Fruit fly (Drosophila melanogaster) whole organism, embryonic: ENCODE data around the gene Prp3.

ENCODE experiments used
- Adf1 ChIP-seq: fragments of 200-800 bp; sonication (Bioruptor generic); IDR thresholded peaks from 2 replicates; pipeline ENCODE4 v1.3.6; 2022; ENCODE audit warnings: missing biosample characterization, missing genetic modification characterization
- Antp ChIP-seq: fragments of 200-800 bp; sonication (Bioruptor generic); optimal IDR thresholded peaks from 3 replicates; lab custom pipeline; 2016; ENCODE audit warnings: missing biosample characterization, missing genetic modification characterization
- Atf-2 ChIP-seq: fragments of 200-800 bp; sonication (Bioruptor generic); optimal IDR thresholded peaks from 2 replicates; lab custom pipeline; 2016; ENCODE audit warnings: missing biosample characterization, missing genetic modification characterization
- BtbVII ChIP-seq: fragments of 200-800 bp; sonication (Bioruptor generic); optimal IDR thresholded peaks from 3 replicates; lab custom pipeline; 2017; ENCODE audit warnings: missing biosample characterization, mild to moderate bottlenecking, missing genetic modification characterization
- CG10431 ChIP-seq: fragments of 200-800 bp; sonication (Bioruptor generic); optimal IDR thresholded peaks from 3 replicates; lab custom pipeline; 2018; ENCODE audit warnings: missing biosample characterization, mild to moderate bottlenecking, missing genetic modification characterization
- CG10543 ChIP-seq: fragments of 200-800 bp; sonication (Bioruptor generic); optimal IDR thresholded peaks from 3 replicates; lab custom pipeline; 2017; ENCODE audit warnings: missing biosample characterization, mild to moderate bottlenecking, missing genetic modification characterization, moderate library complexity
- CG11247 ChIP-seq: fragments of 200-800 bp; sonication (Bioruptor generic); IDR thresholded peaks from 2 replicates; pipeline ENCODE4 v1.3.6; 2022; ENCODE audit warnings: missing biosample characterization, missing genetic modification characterization
- CG1233 ChIP-seq: fragments of 200-800 bp; sonication (Bioruptor generic); optimal IDR thresholded peaks from 4 replicates; lab custom pipeline; 2018; ENCODE audit warnings: missing biosample characterization, mild to moderate bottlenecking, missing genetic modification characterization
- CG13296 ChIP-seq: fragments of 200-800 bp; sonication (Bioruptor generic); optimal IDR thresholded peaks from 3 replicates; lab custom pipeline; 2018; ENCODE audit warnings: missing biosample characterization, mild to moderate bottlenecking, missing genetic modification characterization
- CG15073 ChIP-seq: fragments of 200-800 bp; sonication (Bioruptor generic); optimal IDR thresholded peaks from 2 replicates; lab custom pipeline; 2016; ENCODE audit warnings: missing biosample characterization, missing genetic modification characterization
- CG16813 ChIP-seq: fragments of 200-800 bp; sonication (Bioruptor generic); IDR thresholded peaks from 3 replicates; pipeline ENCODE4 v1.3.6; 2022; ENCODE audit warnings: missing biosample characterization, missing genetic modification characterization; ENCODE audit not compliant: partially characterized antibody
- CG17361 ChIP-seq: fragments of 200-800 bp; sonication (Bioruptor generic); IDR thresholded peaks from 3 replicates; pipeline ENCODE4 v1.3.6; 2022; ENCODE audit warnings: missing biosample characterization, missing genetic modification characterization
- CG17612 ChIP-seq: fragments of 200-800 bp; sonication (Bioruptor generic); IDR thresholded peaks from 2 replicates; pipeline ENCODE4 v1.3.6; 2022; ENCODE audit warnings: missing biosample characterization, missing genetic modification characterization
- CG17829 ChIP-seq: fragments of 200-800 bp; optimal IDR thresholded peaks from 2 replicates; lab custom pipeline; 2019; ENCODE audit warnings: missing biosample characterization, mild to moderate bottlenecking, missing genetic modification characterization, moderate library complexity
- CG32772 ChIP-seq: fragments of 200-800 bp; sonication (Bioruptor generic); IDR thresholded peaks from 2 replicates; pipeline ENCODE4 v1.3.6; 2022; ENCODE audit warnings: missing biosample characterization, missing genetic modification characterization
- CG3726 ChIP-seq: fragments of 200-800 bp; sonication (Bioruptor generic); IDR thresholded peaks from 3 replicates; pipeline ENCODE4, ENCODE4 v1.3.6; 2022; ENCODE audit warnings: missing biosample characterization, missing genetic modification characterization
- CG7372 ChIP-seq: fragments of 200-800 bp; sonication (Bioruptor generic); IDR thresholded peaks from 2 replicates; pipeline ENCODE4 v1.3.6; 2022; ENCODE audit warnings: missing biosample characterization, missing genetic modification characterization
- CG7963 ChIP-seq: fragments of 200-800 bp; sonication (Bioruptor generic); IDR thresholded peaks from 3 replicates; pipeline ENCODE4 v1.3.6; 2022; ENCODE audit warnings: missing biosample characterization, missing genetic modification characterization; ENCODE audit not compliant: partially characterized antibody
- CG8281 ChIP-seq: fragments of 200-800 bp; sonication (Bioruptor generic); optimal IDR thresholded peaks from 2 replicates; lab custom pipeline; 2018; ENCODE audit warnings: missing biosample characterization, mild to moderate bottlenecking, missing genetic modification characterization, moderate library complexity
- CrebB ChIP-seq: fragments of 200-800 bp; sonication (Bioruptor generic); optimal IDR thresholded peaks from 3 replicates; lab custom pipeline; 2018; ENCODE audit warnings: missing biosample characterization, mild to moderate bottlenecking, missing genetic modification characterization
- Dad ChIP-seq: fragments of 200-800 bp; sonication (Bioruptor generic); optimal IDR thresholded peaks from 3 replicates; lab custom pipeline; 2016; ENCODE audit warnings: missing biosample characterization, missing genetic modification characterization
- Ets97D ChIP-seq: fragments of 200-800 bp; sonication (Bioruptor generic); optimal IDR thresholded peaks from 3 replicates; lab custom pipeline; 2016; ENCODE audit warnings: missing biosample characterization, missing genetic modification characterization
- Gsc ChIP-seq: fragments of 200-800 bp; sonication (Bioruptor generic); IDR thresholded peaks from 2 replicates; pipeline ENCODE4 v1.3.6; 2022; ENCODE audit warnings: missing biosample characterization, missing genetic modification characterization
- H2.0 ChIP-seq: fragments of 200-800 bp; sonication (Bioruptor generic); IDR thresholded peaks from 2 replicates; pipeline ENCODE4 v1.3.6; 2022; ENCODE audit warnings: missing biosample characterization, missing genetic modification characterization
- HHEX ChIP-seq: fragments of 200-800 bp; sonication (Bioruptor generic); optimal IDR thresholded peaks from 3 replicates; lab custom pipeline; 2017; ENCODE audit warnings: missing biosample characterization, mild to moderate bottlenecking, missing genetic modification characterization, missing genetic modification reagents
- Hand ChIP-seq: fragments of 200-800 bp; sonication (Bioruptor generic); optimal IDR thresholded peaks from 2 replicates; lab custom pipeline; 2017; ENCODE audit warnings: mild to moderate bottlenecking, missing biosample characterization, missing genetic modification reagents, missing genetic modification characterization
- HmgD ChIP-seq: fragments of 200-800 bp; sonication (Bioruptor generic); optimal IDR thresholded peaks from 3 replicates; lab custom pipeline; 2016; ENCODE audit warnings: missing biosample characterization, missing genetic modification characterization
- Hsf ChIP-seq: fragments of 200-800 bp; sonication (Bioruptor generic); optimal IDR thresholded peaks from 3 replicates; lab custom pipeline; 2016; ENCODE audit warnings: missing biosample characterization, missing genetic modification characterization
- MESR4 ChIP-seq: fragments of 200-800 bp; sonication (Bioruptor generic); optimal IDR thresholded peaks from 2 replicates; lab custom pipeline; 2018; ENCODE audit warnings: missing biosample characterization, mild to moderate bottlenecking, missing genetic modification characterization, moderate library complexity
- Pdp1 ChIP-seq, 2 experiments: fragments of 200-800 bp; sonication (Bioruptor generic); optimal IDR thresholded peaks; 3 replicates each; lab custom pipeline; 2016; ENCODE audit warnings: missing biosample characterization in 2 of 2, missing genetic modification characterization in 2 of 2, mild to moderate bottlenecking in 1 of 2, moderate library complexity in 1 of 2
- Rfx ChIP-seq: fragments of 200-800 bp; sonication (Bioruptor generic); IDR thresholded peaks from 2 replicates; pipeline ENCODE4 v1.3.6; 2022; ENCODE audit warnings: missing biosample characterization, missing genetic modification characterization
- Stat92E ChIP-seq, 3 experiments: fragments of >200 bp in 2 of 3; fragments of 200-800 bp in 1 of 3; sonication (Bioruptor generic) in 1 of 3; optimal IDR thresholded peaks; 2 replicates each; lab custom pipeline; 2017 to 2019; ENCODE audit warnings: missing biosample characterization in 3 of 3, missing genetic modification characterization in 3 of 3, mild to moderate bottlenecking in 1 of 3, moderate library complexity in 1 of 3
- Xbp1 ChIP-seq: fragments of 200-800 bp; sonication (Bioruptor generic); optimal IDR thresholded peaks from 3 replicates; lab custom pipeline; 2016; ENCODE audit warnings: missing biosample characterization, mild to moderate bottlenecking, missing genetic modification characterization
- Xrp1 ChIP-seq: fragments of 200-800 bp; sonication (Bioruptor generic); IDR thresholded peaks from 2 replicates; pipeline ENCODE4 v1.3.6; 2022; ENCODE audit warnings: missing biosample characterization, missing genetic modification characterization
- YL-1 ChIP-seq: fragments of 200-800 bp; sonication (Bioruptor generic); optimal IDR thresholded peaks from 3 replicates; lab custom pipeline; 2017; ENCODE audit warnings: missing biosample characterization, mild to moderate bottlenecking, missing genetic modification characterization
- ato ChIP-seq: fragments of 200-800 bp; sonication (Bioruptor generic); IDR thresholded peaks from 2 replicates; pipeline ENCODE4 v1.3.6; 2022; ENCODE audit warnings: missing biosample characterization, missing genetic modification characterization; ENCODE audit not compliant: partially characterized antibody
- cas ChIP-seq: fragments of 200-800 bp; sonication (Bioruptor generic); IDR thresholded peaks from 2 replicates; pipeline ENCODE4 v1.3.6; 2022; ENCODE audit warnings: missing biosample characterization, missing genetic modification characterization
- corto ChIP-seq: fragments of 200-800 bp; sonication (Bioruptor generic); optimal IDR thresholded peaks from 2 replicates; lab custom pipeline; 2016; ENCODE audit warnings: missing biosample characterization, mild to moderate bottlenecking, missing genetic modification characterization, moderate library complexity
- crol ChIP-seq: fragments of 200-800 bp; sonication (Bioruptor generic); IDR thresholded peaks from 2 replicates; pipeline ENCODE4 v1.3.6; 2022; ENCODE audit warnings: missing biosample characterization, missing genetic modification characterization
- dan ChIP-seq: fragments of 200-800 bp; sonication (Bioruptor generic); IDR thresholded peaks from 2 replicates; pipeline ENCODE4 v1.3.6; 2022; ENCODE audit warnings: missing biosample characterization, missing genetic modification characterization
- dimm ChIP-seq: fragments of 200-800 bp; sonication (Bioruptor generic); IDR thresholded peaks from 2 replicates; pipeline ENCODE4 v1.3.6; 2022; ENCODE audit warnings: missing biosample characterization, missing genetic modification characterization
- fd102C ChIP-seq: fragments of 200-800 bp; sonication (Bioruptor generic); optimal IDR thresholded peaks from 2 replicates; lab custom pipeline; 2018; ENCODE audit warnings: missing biosample characterization, mild to moderate bottlenecking, missing genetic modification characterization, moderate library complexity
- grau ChIP-seq: fragments of 200-800 bp; optimal IDR thresholded peaks from 3 replicates; lab custom pipeline; 2019; ENCODE audit warnings: missing biosample characterization, mild to moderate bottlenecking, missing genetic modification characterization, moderate library complexity
- gsb-n ChIP-seq: fragments of 200-800 bp; sonication (Bioruptor generic); optimal IDR thresholded peaks from 3 replicates; lab custom pipeline; 2018; ENCODE audit warnings: missing biosample characterization, mild to moderate bottlenecking, missing genetic modification characterization
- lov ChIP-seq, 2 experiments: fragments of 200-800 bp in 1 of 2; fragments of >200 bp in 1 of 2; sonication (Bioruptor generic) in 1 of 2; IDR thresholded peaks in 1 of 2; optimal IDR thresholded peaks in 1 of 2; 2 replicates in 1 of 2; 3 replicates in 1 of 2; pipeline versions ENCODE4 v1.3.6 to Lab custom; 2017 to 2022; ENCODE audit warnings: missing biosample characterization in 1 of 2, missing genetic modification characterization in 1 of 2
- phol ChIP-seq: fragments of 200-800 bp; sonication (Bioruptor generic); optimal IDR thresholded peaks from 3 replicates; lab custom pipeline; 2018; ENCODE audit warnings: missing biosample characterization, mild to moderate bottlenecking, missing genetic modification characterization, moderate library complexity
- psq ChIP-seq: fragments of 200-800 bp; sonication (Bioruptor generic); optimal IDR thresholded peaks from 2 replicates; lab custom pipeline; 2017; ENCODE audit warnings: missing biosample characterization, missing genetic modification characterization
- tin ChIP-seq: fragments of 200-800 bp; sonication (Bioruptor generic); optimal IDR thresholded peaks from 3 replicates; lab custom pipeline; 2016; ENCODE audit warnings: missing biosample characterization, missing genetic modification characterization
- yki ChIP-seq: fragments of >200 bp; optimal IDR thresholded peaks from 3 replicates; lab custom pipeline; 2018

Prp3 gene

dm6 chr3L:19909234-19910053 lies 656 bp upstream of the Prp3 start (continued):
- no peak for TF ChIP-seq crol (GFP tag; lab: Robert Waterston, UW)
- TF ChIP-seq CrebB (tag; lab: Kevin White, UChicago): no peak
- TF ChIP-seq CG10543 (GFP tag; lab: Kevin White, UChicago): no peak
- no peak for TF ChIP-seq ato (GFP tag; lab: Robert Waterston, UW)
- peak in 1 of 3 experiments; percentile 14 for TF ChIP-seq Stat92E (GFP tag; optimal IDR thresholded peaks at IDR 0.05; lab: Kevin White, UChicago)
- no peak for TF ChIP-seq CG10431 (GFP tag; lab: Kevin White, UChicago)
- no peak for TF ChIP-seq CG15073 (GFP tag; lab: Kevin White, UChicago)
- TF ChIP-seq Atf-2 (GFP tag; lab: Kevin White, UChicago): no peak
- peak; percentile 64 for TF ChIP-seq Ets97D (GFP tag; lab: Kevin White, UChicago)
- TF ChIP-seq CG17829: peak; percentile 34
- TF ChIP-seq gsb-n: no peak
- TF ChIP-seq Gsc (GFP tag; lab: Robert Waterston, UW): no peak
- no peak for TF ChIP-seq CG3726
- TF ChIP-seq HmgD (GFP tag; lab: Kevin White, UChicago): no peak
- peak; percentile 24 for TF ChIP-seq Xbp1 (GFP tag; lab: Kevin White, UChicago)
- no peak for TF ChIP-seq CG11247 (GFP tag; lab: Robert Waterston, UW)
- no peak for TF ChIP-seq CG8281
- TF ChIP-seq Rfx (GFP tag; lab: Robert Waterston, UW): no peak
- peak; percentile 60 for TF ChIP-seq MESR4 (GFP tag; lab: Kevin White, UChicago)
- peak; percentile 35 for TF ChIP-seq HHEX (GFP tag; lab: Kevin White, UChicago)
- TF ChIP-seq lov (optimal IDR thresholded peaks at IDR 0.05; lab: Kevin White, UChicago): no peak
- TF ChIP-seq lov (GFP tag; IDR thresholded peaks at IDR 0.05; lab: Robert Waterston, UW): no peak
- TF ChIP-seq psq (GFP tag; lab: Kevin White, UChicago): peak; percentile 82
- peak; percentile 77 for TF ChIP-seq YL-1 (GFP tag; lab: Kevin White, UChicago)
- TF ChIP-seq CG7963 (GFP tag; lab: Robert Waterston, UW): no peak
- peak; percentile 26 for TF ChIP-seq CG1233
- no peak for TF ChIP-seq corto (GFP tag; lab: Kevin White, UChicago)
- peak; percentile 29 for TF ChIP-seq BtbVII (GFP tag; lab: Kevin White, UChicago)
- no peak for TF ChIP-seq Dad (GFP tag; lab: Kevin White, UChicago)
- TF ChIP-seq CG16813 (GFP tag; lab: Robert Waterston, UW): 0 out of 3 replicates have a peak, but pooled peaks have one; percentile 6
- no peak for TF ChIP-seq tin (GFP tag; lab: Kevin White, UChicago)
- no peak for TF ChIP-seq cas (GFP tag; lab: Robert Waterston, UW)
- no peak for TF ChIP-seq CG32772
- no peak for TF ChIP-seq CG17612 (GFP tag; lab: Robert Waterston, UW)
- no peak; the same call in 2 of the 3 replicates for TF ChIP-seq CG17361 (GFP tag; lab: Robert Waterston, UW)
- peak; percentile 89 for TF ChIP-seq phol (tag; lab: Kevin White, UChicago)
- TF ChIP-seq fd102C: no peak
- TF ChIP-seq Hand: no peak
- TF ChIP-seq H2.0 (GFP tag; lab: Robert Waterston, UW): no peak
- peak; percentile 34 for TF ChIP-seq grau (tag; lab: Kevin White, UChicago)
- no peak for TF ChIP-seq CG7372
- no peak for TF ChIP-seq Adf1
- TF ChIP-seq Xrp1 (GFP tag; lab: Robert Waterston, UW): no peak
- TF ChIP-seq CG13296 (GFP tag; lab: Kevin White, UChicago): no peak
- TF ChIP-seq yki (lab: Kevin White, UChicago): no peak
- TF ChIP-seq dimm: no peak
- no peak for TF ChIP-seq Hsf (GFP tag; lab: Kevin White, UChicago)
- no peak for TF ChIP-seq dan (GFP tag; lab: Robert Waterston, UW)
- TF ChIP-seq Pdp1 (GFP tag; optimal IDR thresholded peaks at IDR 0.05; lab: Kevin White, UChicago): no peak
- TF ChIP-seq Antp (GFP tag; lab: Kevin White, UChicago): no peak
